Fruit fly (Drosophila melanogaster) whole organism, prepupa: ENCODE data around the gene Slip1.
A peak's percentile ranks its signal among the peaks of the same experiment; 100 is the strongest.

Experiments used
- Blimp-1 ChIP-seq: fragments of 200-800 bp; sonication (Bioruptor generic); optimal IDR thresholded peaks from 3 replicates; lab custom pipeline; 2017; ENCODE audit warnings: missing biosample characterization, missing genetic modification characterization, mild to moderate bottlenecking, moderate library complexity, missing genetic modification reagents
- CG10631 ChIP-seq: fragments of 200-800 bp; sonication (Bioruptor generic); optimal IDR thresholded peaks from 2 replicates; lab custom pipeline; 2016; ENCODE audit warnings: missing biosample characterization, missing genetic modification characterization
- CG11762 ChIP-seq: fragments of 200-800 bp; sonication (Bioruptor generic); optimal IDR thresholded peaks from 3 replicates; lab custom pipeline; 2016; ENCODE audit warnings: missing biosample characterization, missing genetic modification characterization; ENCODE audit not compliant: insufficient read depth
- CG15336 ChIP-seq: fragments of 200-800 bp; sonication (Bioruptor generic); IDR thresholded peaks from 2 replicates; pipeline ENCODE4 v1.3.6; 2022; ENCODE audit warnings: missing biosample characterization, missing genetic modification characterization
- CG16779 ChIP-seq: fragments of 200-800 bp; sonication (Bioruptor generic); optimal IDR thresholded peaks from 3 replicates; lab custom pipeline; 2017; ENCODE audit warnings: missing biosample characterization, mild to moderate bottlenecking, missing genetic modification characterization
- CG3032 ChIP-seq: fragments of 200-800 bp; optimal IDR thresholded peaks from 2 replicates; lab custom pipeline; 2019; ENCODE audit warnings: missing biosample characterization, mild to moderate bottlenecking, missing genetic modification characterization, moderate library complexity
- CG31627 ChIP-seq: fragments of 200-800 bp; sonication (Bioruptor generic); optimal IDR thresholded peaks from 3 replicates; lab custom pipeline; 2016; ENCODE audit warnings: missing biosample characterization, missing genetic modification characterization
- CG3919 ChIP-seq: fragments of 200-800 bp; sonication (Bioruptor generic); optimal IDR thresholded peaks from 3 replicates; lab custom pipeline; 2016; ENCODE audit warnings: missing biosample characterization, missing genetic modification characterization
- CG6163 ChIP-seq: fragments of 200-800 bp; sonication (Bioruptor generic); IDR thresholded peaks from 3 replicates; pipeline ENCODE4 v1.3.6; 2022; ENCODE audit warnings: missing biosample characterization, missing genetic modification characterization
- CG6792 ChIP-seq: fragments of 200-800 bp; sonication (Bioruptor generic); optimal IDR thresholded peaks from 3 replicates; lab custom pipeline; 2016; ENCODE audit warnings: missing biosample characterization, missing genetic modification characterization
- CG6854 ChIP-seq: fragments of 200-800 bp; sonication (Bioruptor generic); optimal IDR thresholded peaks from 2 replicates; lab custom pipeline; 2017; ENCODE audit warnings: missing biosample characterization, mild to moderate bottlenecking, missing genetic modification characterization
- CG7368 ChIP-seq: fragments of 200-800 bp; sonication (Bioruptor generic); optimal IDR thresholded peaks from 3 replicates; lab custom pipeline; 2016; ENCODE audit warnings: missing biosample characterization, missing genetic modification characterization
- CG8319 ChIP-seq: fragments of 200-800 bp; sonication (Bioruptor generic); optimal IDR thresholded peaks from 3 replicates; lab custom pipeline; 2016; ENCODE audit warnings: missing biosample characterization, missing genetic modification characterization
- CG8632 ChIP-seq: fragments of 200-800 bp; sonication (Bioruptor generic); optimal IDR thresholded peaks from 3 replicates; lab custom pipeline; 2016; ENCODE audit warnings: missing biosample characterization, missing genetic modification characterization
- Eip75B ChIP-seq: fragments of 200-800 bp; sonication (Bioruptor generic); optimal IDR thresholded peaks from 3 replicates; lab custom pipeline; 2016; ENCODE audit warnings: missing biosample characterization, missing genetic modification characterization
- Eip78C ChIP-seq: fragments of 200-800 bp; sonication (Bioruptor generic); peaks from one replicate; lab custom pipeline; 2016; ENCODE audit warnings: missing biosample characterization, missing genetic modification characterization
- Eip93F ChIP-seq: fragments of 200-800 bp; sonication (Bioruptor generic); optimal IDR thresholded peaks from 2 replicates; lab custom pipeline; 2016; ENCODE audit warnings: missing biosample characterization, mild to moderate bottlenecking, missing genetic modification characterization
- Ets96B ChIP-seq: fragments of 200-800 bp; optimal IDR thresholded peaks from 2 replicates; lab custom pipeline; 2019; ENCODE audit warnings: missing biosample characterization, mild to moderate bottlenecking, missing genetic modification characterization, moderate library complexity
- Hr38 ChIP-seq: sonication (Bioruptor generic); optimal IDR thresholded peaks from 2 replicates; lab custom pipeline; 2016; ENCODE audit warnings: missing biosample characterization, missing genetic modification characterization
- Hr39 ChIP-seq: fragments of 200-800 bp; sonication (Bioruptor generic); optimal IDR thresholded peaks from 2 replicates; lab custom pipeline; 2016; ENCODE audit warnings: missing biosample characterization, missing genetic modification characterization
- Hr4 ChIP-seq: fragments of 200-800 bp; sonication (Bioruptor generic); optimal IDR thresholded peaks from 3 replicates; lab custom pipeline; 2016; ENCODE audit warnings: missing biosample characterization, missing genetic modification characterization
- Met ChIP-seq: fragments of 200-800 bp; sonication (Bioruptor generic); optimal IDR thresholded peaks from 3 replicates; lab custom pipeline; 2016; ENCODE audit warnings: missing biosample characterization, missing genetic modification characterization
- OdsH ChIP-seq: fragments of 200-800 bp; sonication (Bioruptor generic); optimal IDR thresholded peaks from 3 replicates; lab custom pipeline; 2016; ENCODE audit warnings: missing biosample characterization, missing genetic modification characterization
- Smox ChIP-seq: fragments of 200-800 bp; sonication (Bioruptor generic); optimal IDR thresholded peaks from 3 replicates; lab custom pipeline; 2016; ENCODE audit warnings: missing biosample characterization, missing genetic modification characterization
- Sox102F ChIP-seq: fragments of 200-800 bp; sonication (Bioruptor generic); optimal IDR thresholded peaks from 2 replicates; lab custom pipeline; 2016; ENCODE audit warnings: missing biosample characterization, mild to moderate bottlenecking, missing genetic modification characterization
- Sox14 ChIP-seq: fragments of 200-800 bp; sonication (Bioruptor generic); optimal IDR thresholded peaks from 3 replicates; lab custom pipeline; 2016; ENCODE audit warnings: missing biosample characterization, missing genetic modification characterization
- acj6 ChIP-seq: fragments of 200-800 bp; sonication (Bioruptor generic); optimal IDR thresholded peaks from 3 replicates; lab custom pipeline; 2016; ENCODE audit warnings: missing biosample characterization, missing genetic modification characterization
- cyc ChIP-seq: fragments of 200-800 bp; sonication (Bioruptor generic); optimal IDR thresholded peaks from 3 replicates; lab custom pipeline; 2016; ENCODE audit warnings: missing biosample characterization, missing genetic modification characterization
- dac ChIP-seq: fragments of 200-800 bp; sonication (Bioruptor generic); optimal IDR thresholded peaks from 2 replicates; lab custom pipeline; 2017; ENCODE audit warnings: missing biosample characterization, mild to moderate bottlenecking, missing genetic modification characterization
- esn ChIP-seq: fragments of 200-800 bp; sonication (Bioruptor generic); optimal IDR thresholded peaks from 2 replicates; lab custom pipeline; 2016; ENCODE audit warnings: missing biosample characterization, mild to moderate bottlenecking, missing genetic modification characterization, moderate library complexity
- fd59A ChIP-seq: fragments of 200-800 bp; sonication (Bioruptor generic); optimal IDR thresholded peaks from 2 replicates; lab custom pipeline; 2017; ENCODE audit warnings: missing biosample characterization, mild to moderate bottlenecking, missing genetic modification characterization, missing genetic modification reagents
- fd85E ChIP-seq: fragments of 200-800 bp; sonication (Bioruptor generic); optimal IDR thresholded peaks from 3 replicates; lab custom pipeline; 2016; ENCODE audit warnings: missing biosample characterization, missing genetic modification characterization
- lz ChIP-seq: fragments of 200-800 bp; sonication (Bioruptor generic); optimal IDR thresholded peaks from 3 replicates; lab custom pipeline; 2016; ENCODE audit warnings: missing biosample characterization, missing genetic modification characterization
- net ChIP-seq: fragments of 200-800 bp; sonication (Bioruptor generic); optimal IDR thresholded peaks from 3 replicates; lab custom pipeline; 2016; ENCODE audit warnings: missing biosample characterization, missing genetic modification characterization
- pdm3 ChIP-seq: fragments of 200-800 bp; sonication (Bioruptor generic); optimal IDR thresholded peaks from 3 replicates; lab custom pipeline; 2016; ENCODE audit warnings: missing biosample characterization, missing genetic modification characterization
- spab ChIP-seq: fragments of 200-800 bp; sonication (Bioruptor generic); optimal IDR thresholded peaks from 2 replicates; lab custom pipeline; 2017; ENCODE audit warnings: missing biosample characterization, mild to moderate bottlenecking, missing genetic modification characterization, missing genetic modification reagents
- ss ChIP-seq, 2 experiments: fragments of 200-800 bp; sonication (Bioruptor generic); optimal IDR thresholded peaks; 2 replicates in 1 of 2; 3 replicates in 1 of 2; lab custom pipeline; 2017 to 2018; ENCODE audit warnings: mild to moderate bottlenecking in 2 of 2, missing biosample characterization in 2 of 2, missing genetic modification characterization in 2 of 2, moderate library complexity in 1 of 2
- topi ChIP-seq: fragments of 200-800 bp; sonication (Bioruptor generic); optimal IDR thresholded peaks from 3 replicates; lab custom pipeline; 2016; ENCODE audit warnings: missing biosample characterization, missing genetic modification characterization
- vri ChIP-seq: fragments of 200-800 bp; sonication (Bioruptor generic); optimal IDR thresholded peaks from 3 replicates; lab custom pipeline; 2016; ENCODE audit warnings: missing biosample characterization, mild to moderate bottlenecking, missing genetic modification characterization

Slip1 gene

DNA sequence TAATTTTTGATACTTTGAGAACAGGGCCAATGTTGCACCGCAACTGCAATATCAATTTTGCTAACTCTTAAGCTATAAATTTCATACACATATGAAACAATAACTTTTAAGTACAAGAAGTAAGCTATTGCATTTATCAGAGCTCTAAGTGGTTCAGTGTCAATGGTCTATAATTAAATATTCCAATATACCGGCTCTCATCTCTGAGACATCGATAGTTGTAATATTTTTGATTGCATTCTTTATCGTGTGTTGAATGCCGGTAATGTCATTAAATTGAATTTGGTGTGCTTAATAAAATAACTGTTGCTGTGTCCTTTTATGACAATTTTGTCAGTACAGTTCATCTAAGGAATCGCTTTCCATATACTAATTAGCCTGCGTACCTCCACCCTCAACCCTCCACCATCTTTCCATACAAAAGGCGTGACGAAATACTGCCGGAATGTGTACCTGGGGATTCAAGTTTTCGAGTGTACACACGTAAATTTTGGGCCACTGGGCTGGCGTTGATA lies 7.5 kb downstream of the Slip1 start, which contains the start of gene CG11360 (continued):
- TF ChIP-seq lz (GFP tag; lab: Kevin White, UChicago) = peak; percentile 9

DNA sequence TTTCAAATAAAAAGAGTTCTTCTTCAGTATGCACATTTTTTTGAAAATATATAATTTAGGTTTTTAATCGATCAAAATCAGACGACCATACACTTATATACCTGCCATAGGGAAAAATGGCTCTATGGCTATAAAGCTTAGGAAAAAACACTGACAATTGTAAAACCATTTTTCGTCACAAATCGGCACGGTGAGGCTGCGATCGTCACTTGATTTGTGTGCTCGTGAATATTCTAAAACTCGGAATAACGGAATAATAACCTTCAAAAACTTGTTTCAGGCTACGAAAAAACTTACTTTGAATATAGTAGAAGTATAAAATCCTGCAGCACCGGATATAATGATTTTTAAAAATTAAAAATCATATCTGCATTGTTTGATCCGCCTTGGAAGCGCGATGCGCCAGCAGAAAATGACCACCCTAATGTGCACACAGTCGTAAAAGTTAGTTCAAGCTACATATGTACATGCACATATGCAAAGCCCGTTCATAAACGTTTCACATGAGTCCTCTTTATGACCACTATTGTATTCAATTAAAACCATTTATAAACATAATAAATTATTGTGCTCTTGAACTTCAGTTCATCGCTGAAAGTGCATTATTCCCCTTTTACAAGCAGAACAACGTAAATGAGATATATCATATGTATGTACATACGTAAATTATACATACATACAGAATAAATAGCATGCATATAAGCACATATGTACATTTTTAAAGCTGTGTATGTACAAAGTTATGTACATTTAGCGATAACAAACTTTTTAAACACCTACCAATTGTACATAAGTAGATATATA lies 31.7 kb downstream of the Slip1 start:
- peak; percentile 57 for TF ChIP-seq topi (GFP tag; lab: Kevin White, UChicago)
- no peak for TF ChIP-seq Hr38 (GFP tag; lab: Kevin White, UChicago)
- no peak for TF ChIP-seq ss (GFP tag; optimal IDR thresholded peaks at IDR 0.05; lab: Kevin White, UChicago)
- TF ChIP-seq CG10631 = peak; percentile 36
- no peak for TF ChIP-seq dac (GFP tag; lab: Kevin White, UChicago)
- peak; percentile 84 for TF ChIP-seq Eip78C (GFP tag; lab: Kevin White, UChicago)
- TF ChIP-seq Eip93F = peak; percentile 17
- peak; percentile 71 for TF ChIP-seq Sox102F
- peak; percentile 51 for TF ChIP-seq Hr4 (GFP tag; lab: Kevin White, UChicago)
- peak; percentile 57 for TF ChIP-seq pdm3 (GFP tag; lab: Kevin White, UChicago)
- TF ChIP-seq CG8632 (GFP tag; lab: Kevin White, UChicago) = peak; percentile 38
- TF ChIP-seq CG6854 (GFP tag; lab: Kevin White, UChicago) = peak; percentile 15
- no peak for TF ChIP-seq CG3919 (GFP tag; lab: Kevin White, UChicago)
- peak; percentile 11 for TF ChIP-seq OdsH
- peak; percentile 64 for TF ChIP-seq esn (GFP tag; lab: Kevin White, UChicago)
- no peak for TF ChIP-seq CG15336 (GFP tag; lab: Robert Waterston, UW)
- TF ChIP-seq Hr39 = peak; percentile 38
- TF ChIP-seq CG6792 (GFP tag; lab: Kevin White, UChicago) = no peak
- peak; percentile 37 for TF ChIP-seq CG31627 (GFP tag; lab: Kevin White, UChicago)
- TF ChIP-seq acj6 = peak; percentile 24
- TF ChIP-seq CG3032 (tag; lab: Kevin White, UChicago) = peak; percentile 42
- no peak for TF ChIP-seq spab (GFP tag; lab: Kevin White, UChicago)
- TF ChIP-seq Met (GFP tag; lab: Kevin White, UChicago) = peak; percentile 56
- peak; percentile 53 for TF ChIP-seq Smox (GFP tag; lab: Kevin White, UChicago)
- TF ChIP-seq Eip75B (GFP tag; lab: Kevin White, UChicago) = peak; percentile 47
- peak; percentile 50 for TF ChIP-seq lz (GFP tag; lab: Kevin White, UChicago)
- TF ChIP-seq cyc (GFP tag; lab: Kevin White, UChicago) = peak; percentile 44
- TF ChIP-seq CG7368 (GFP tag; lab: Kevin White, UChicago) = no peak
- TF ChIP-seq Sox14 (GFP tag; lab: Kevin White, UChicago) = peak; percentile 35

DNA sequence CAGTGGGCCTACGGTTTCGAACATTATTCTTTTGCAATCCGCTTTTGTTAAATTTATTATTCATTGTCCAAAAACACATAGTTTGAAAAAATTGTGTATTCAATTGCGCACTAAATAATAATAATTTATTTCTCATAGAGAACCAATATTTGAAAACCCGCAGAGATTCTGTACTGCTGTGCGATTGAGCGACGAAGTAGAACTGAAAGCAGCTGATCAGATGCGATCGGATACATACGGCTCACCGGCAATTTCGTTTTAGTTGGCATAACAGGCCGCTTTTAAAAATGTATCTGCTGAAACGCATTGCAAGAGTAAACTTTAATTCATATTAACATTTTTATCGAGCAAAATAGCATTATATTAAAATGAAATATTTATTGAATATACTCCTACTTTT lies 32.4 kb downstream of the Slip1 start, which contains the start of gene myo:
Gene myo, minus strand, starts transcription at position 211 of the 400 bp plus-strand sequence.
- TF ChIP-seq Smox (GFP tag; lab: Kevin White, UChicago) (no peak), Ets96B (tag; lab: Kevin White, UChicago) (no peak), esn (GFP tag; lab: Kevin White, UChicago) (peak; percentile 15), fd85E (GFP tag; lab: Kevin White, UChicago) (no peak), CG6854 (GFP tag; lab: Kevin White, UChicago) (peak; percentile 45), CG31627 (GFP tag; lab: Kevin White, UChicago) (no peak), pdm3 (GFP tag; lab: Kevin White, UChicago) (peak; percentile 13), vri (peak; percentile 50), CG6163 (GFP tag; lab: Robert Waterston, UW) (no peak), CG6792 (GFP tag; lab: Kevin White, UChicago) (peak; percentile 13), acj6 (peak; percentile 6), Hr38 (GFP tag; lab: Kevin White, UChicago) (no peak), ss (GFP tag; optimal IDR thresholded peaks at IDR 0.05; lab: Kevin White, UChicago) (peak in 1 of 2 experiments; percentile 10), Sox14 (GFP tag; lab: Kevin White, UChicago) (peak; percentile 6), CG16779 (tag; lab: Kevin White, UChicago) (no peak), Sox102F (peak; percentile 60), OdsH (peak; percentile 10), Blimp-1 (GFP tag; lab: Kevin White, UChicago) (no peak), net (GFP tag; lab: Kevin White, UChicago) (no peak), CG11762 (GFP tag; lab: Kevin White, UChicago) (no peak), Eip78C (GFP tag; lab: Kevin White, UChicago) (peak; percentile 75), CG8632 (GFP tag; lab: Kevin White, UChicago) (no peak), CG8319 (no peak), fd59A (GFP tag; lab: Kevin White, UChicago) (no peak)
